Worm (Caenorhabditis elegans): Measurements from ENCODE around the gene pac-1.

Gene pac-1

ce11 chrIII:8473292-8473691 is 21.5 kb upstream of the pac-1 start (continued):
- no peak for TF ChIP-seq snpc-1.3 (tag; optimal IDR thresholded peaks at IDR 0.05; ENCODE audit: insufficient read depth)
- TF ChIP-seq C17E4.6 (GFP tag; IDR thresholded peaks at IDR 0.05), result no peak
- TF ChIP-seq ztf-25 (GFP tag; IDR thresholded peaks at IDR 0.05), result 0 out of 2 replicates have a peak, but pooled peaks have one; percentile 51
- TF ChIP-seq madf-6 (GFP tag; IDR thresholded peaks at IDR 0.05), result peak; percentile 61; the same call in 1 of the 2 replicates
- TF ChIP-seq nhr-27 (tag; optimal IDR thresholded peaks at IDR 0.05), result no peak
- no peak for TF ChIP-seq bed-1 (GFP tag; IDR thresholded peaks at IDR 0.05)
- TF ChIP-seq ztf-3 (GFP tag; optimal IDR thresholded peaks at IDR 0.05), result no peak
- TF ChIP-seq nhr-120 (GFP tag; IDR thresholded peaks at IDR 0.05), result no peak
- peak; percentile 59 for TF ChIP-seq hmg-1.2 (GFP tag; IDR thresholded peaks at IDR 0.05)
- peak; percentile 57 for TF ChIP-seq die-1 (tag; optimal IDR thresholded peaks at IDR 0.05)
- no peak for TF ChIP-seq Y53F4B.3 (GFP tag; IDR thresholded peaks at IDR 0.05)
- TF ChIP-seq rcor-1 (GFP tag; IDR thresholded peaks at IDR 0.05), result 0 out of 2 replicates have a peak, but pooled peaks have one; percentile 30
- no peak for TF ChIP-seq atf-7 (tag; optimal IDR thresholded peaks at IDR 0.05)
- no peak for TF ChIP-seq sptf-2 (GFP tag; optimal IDR thresholded peaks at IDR 0.05)
- no peak for TF ChIP-seq F37B4.10 (GFP tag; IDR thresholded peaks at IDR 0.05)
- no peak for TF ChIP-seq C06A6.2 (GFP tag; conservative IDR thresholded peaks at IDR 0.05)
- TF ChIP-seq attf-3 (GFP tag; conservative IDR thresholded peaks at IDR 0.05), result no peak
- no peak for TF ChIP-seq F49E8.2 (tag; optimal IDR thresholded peaks at IDR 0.05; ENCODE audit: insufficient read depth)
- TF ChIP-seq zim-3 (tag; optimal IDR thresholded peaks at IDR 0.05), result no peak
- TF ChIP-seq him-1 (tag; optimal IDR thresholded peaks at IDR 0.05), result peak; percentile 82
- TF ChIP-seq Y53G8AR.9 (GFP tag; conservative IDR thresholded peaks at IDR 0.05), result no peak
- TF ChIP-seq pbrm-1 (GFP tag; IDR thresholded peaks at IDR 0.05), result peak; percentile 41; the same call in 1 of the 2 replicates
- peak; percentile 39 for TF ChIP-seq ztf-18 (tag; optimal IDR thresholded peaks at IDR 0.05)
- no peak for TF ChIP-seq Y79H2A.3 (GFP tag; conservative IDR thresholded peaks at IDR 0.05)
- no peak for TF ChIP-seq tlf-1 (GFP tag; optimal IDR thresholded peaks at IDR 0.05)
- peak; percentile 89 for TF ChIP-seq tbp1 (GFP tag; optimal IDR thresholded peaks at IDR 0.05)
- TF ChIP-seq F57A8.1 (GFP tag; optimal IDR thresholded peaks at IDR 0.05), result no peak
- no peak for TF ChIP-seq Y67H2A.10 (GFP tag; conservative IDR thresholded peaks at IDR 0.05)
- TF ChIP-seq F33H1.4 (GFP tag; IDR thresholded peaks at IDR 0.05), result no peak
- no peak for TF ChIP-seq lin-35 (GFP tag; optimal IDR thresholded peaks at IDR 0.05)
- TF ChIP-seq F57C9.4 (tag; optimal IDR thresholded peaks at IDR 0.05), result no peak
- no peak for TF ChIP-seq somi-1 (GFP tag; optimal IDR thresholded peaks at IDR 0.05)
- no peak for TF ChIP-seq mxl-1 (tag; optimal IDR thresholded peaks at IDR 0.05)
- TF ChIP-seq gei-17 (GFP tag; optimal IDR thresholded peaks at IDR 0.05), result no peak
- no peak for TF ChIP-seq ceh-100 (GFP tag; IDR thresholded peaks at IDR 0.05)
- no peak for TF ChIP-seq nfya-1 (tag; optimal IDR thresholded peaks at IDR 0.05; ENCODE audit: borderline replicate concordance, insufficient read depth)
- TF ChIP-seq mel-28 (tag; optimal IDR thresholded peaks at IDR 0.05; ENCODE audit: borderline replicate concordance), result no peak
- no peak for TF ChIP-seq egrh-3 (GFP tag; IDR thresholded peaks at IDR 0.05)
- no peak for TF ChIP-seq B0336.3 (GFP tag; IDR thresholded peaks at IDR 0.05)
- TF ChIP-seq ceh-27 (GFP tag; optimal IDR thresholded peaks at IDR 0.05), result no peak
- peak; percentile 54 for TF ChIP-seq rpc-1 (optimal IDR thresholded peaks at IDR 0.05)
- TF ChIP-seq rpc-1 (tag; optimal IDR thresholded peaks at IDR 0.05), result peak; percentile 83
- 0 out of 2 replicates have a peak, but pooled peaks have one; percentile 42 for TF ChIP-seq ztf-28 (GFP tag; IDR thresholded peaks at IDR 0.05)
- peak; percentile 10 for TF ChIP-seq efl-1 (GFP tag; optimal IDR thresholded peaks at IDR 0.05)
- no peak for TF ChIP-seq sea-2 (GFP tag; IDR thresholded peaks at IDR 0.05)
- no peak for TF ChIP-seq lir-1 (GFP tag; conservative IDR thresholded peaks at IDR 0.05)
- peak; percentile 60; the same call in 1 of the 2 replicates for TF ChIP-seq ceh-40 (GFP tag; IDR thresholded peaks at IDR 0.05)
- no peak for TF ChIP-seq ama-1 (optimal IDR thresholded peaks at IDR 0.05)
- TF ChIP-seq ama-1 (GFP tag; optimal IDR thresholded peaks at IDR 0.05), result no peak
- TF ChIP-seq fkh-3 (tag; optimal IDR thresholded peaks at IDR 0.05), result no peak

Measured in whole organism, young adult.